Worm (Caenorhabditis elegans): ENCODE measurements around the gene clec-49.

DNA sequence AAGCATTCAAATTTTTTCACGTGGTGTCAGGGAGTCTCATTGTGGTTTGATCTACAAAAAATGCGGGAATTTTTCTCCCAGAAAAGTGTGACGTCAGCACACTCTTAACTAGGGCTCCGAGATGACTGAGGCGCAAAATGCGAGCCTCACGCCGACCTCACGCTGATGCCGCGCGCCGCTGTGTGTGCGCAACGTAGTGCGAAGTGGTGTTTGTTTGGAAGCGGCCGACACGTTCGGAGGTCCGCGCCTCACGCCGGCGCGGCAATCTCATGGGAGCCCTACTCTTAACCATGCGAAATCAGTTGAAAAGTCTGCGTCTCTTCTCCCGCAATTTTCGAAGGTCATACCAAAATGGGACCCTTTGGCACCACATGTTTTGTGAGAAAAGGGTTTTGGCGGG, 39.2 kb upstream of the clec-49 start:
- no peak for TF ChIP-seq blmp-1 (tag; optimal IDR thresholded peaks at IDR 0.05)
- TF ChIP-seq sptf-1 (tag; optimal IDR thresholded peaks at IDR 0.05), result no peak
- TF ChIP-seq unc-62 (GFP tag; optimal IDR thresholded peaks at IDR 0.05), result no peak
- TF ChIP-seq hlh-1 (tag; optimal IDR thresholded peaks at IDR 0.05), result no peak
- TF ChIP-seq elt-1 (tag; optimal IDR thresholded peaks at IDR 0.05; ENCODE audit: borderline replicate concordance, insufficient read depth), result no peak
- TF ChIP-seq nhr-12 (tag; optimal IDR thresholded peaks at IDR 0.05), result no peak
- TF ChIP-seq nhr-76 (tag; optimal IDR thresholded peaks at IDR 0.05), result no peak
- TF ChIP-seq pha-4 (tag; optimal IDR thresholded peaks at IDR 0.05), result no peak

Data from whole organism, mixed stage, embryonic.